Worm (Caenorhabditis elegans) whole organism, midembryonic: ENCODE data around the gene Y113G7B.27.

Experiments used
- T22C8.4 ChIP-seq: fragments of 200-800 bp; sonication (Bioruptor generic); IDR thresholded peaks from 2 replicates; pipeline ENCODE4 v1.3.6; 2022; ENCODE audit warnings: missing genetic modification characterization, missing compliant biosample characterization
- klf-2 ChIP-seq: fragments of 200-800 bp; sonication (Bioruptor generic); conservative IDR thresholded peaks from 2 replicates; pipeline ENCODE4 v1.3.6; 2022; ENCODE audit warnings: missing genetic modification reagents, missing genetic modification characterization, missing compliant biosample characterization
- med-1 ChIP-seq: sonication (generic microtip); optimal IDR thresholded peaks from 2 replicates; lab custom pipeline; 2017; ENCODE audit warnings: missing genetic modification characterization, mild to moderate bottlenecking, missing compliant biosample characterization, antibody characterized with exemption, missing genetic modification reagents; ENCODE audit not compliant: insufficient read depth
- tab-1 ChIP-seq: fragments of 200-800 bp; sonication (Bioruptor generic); IDR thresholded peaks from 2 replicates; pipeline ENCODE4 v1.3.6; 2022; ENCODE audit warnings: missing genetic modification characterization, missing compliant biosample characterization

ce11 chrV:20195451-20196036 is 2.9 kb downstream of the Y113G7B.27 start, which contains the start of the genes srh-217 and Y113G7B.28:
- TF ChIP-seq tab-1 (GFP tag; lab: Robert Waterston, UW), result no peak
- TF ChIP-seq med-1 (GFP tag; lab: Kevin White, UChicago), result no peak
- no peak for TF ChIP-seq klf-2
- no peak for TF ChIP-seq T22C8.4 (GFP tag; lab: Robert Waterston, UW)
